Fruit fly (Drosophila melanogaster): Measurements from ENCODE around the gene CG9287.

The CG9287 gene

dm6 chr2L:8699895-8700314 lies 20.3 kb upstream of the CG9287 start:
- no peak for TF ChIP-seq CG8478 (optimal IDR thresholded peaks at IDR 0.05)
- TF ChIP-seq CTCF (optimal IDR thresholded peaks at IDR 0.05): no peak

dm6 chr2L:8697915-8698627 lies 18.5 kb upstream of the CG9287 start:
- no peak for TF ChIP-seq CTCF (optimal IDR thresholded peaks at IDR 0.05)

- no peak for TF ChIP-seq CTCF (optimal IDR thresholded peaks at IDR 0.05)
- TF ChIP-seq CG8478 (optimal IDR thresholded peaks at IDR 0.05): no peak
These were observed 14.7 kb upstream of the CG9287 start for dm6 chr2L:8694250-8694704.

- TF ChIP-seq CTCF (optimal IDR thresholded peaks at IDR 0.05): no peak
- no peak for TF ChIP-seq CG8478 (optimal IDR thresholded peaks at IDR 0.05)
These were observed 13.0 kb upstream of the CG9287 start for dm6 chr2L:8692426-8693180.

dm6 chr2L:8691292-8691975 lies 11.8 kb upstream of the CG9287 start:
- TF ChIP-seq CG8478 (optimal IDR thresholded peaks at IDR 0.05): no peak
- TF ChIP-seq CTCF (optimal IDR thresholded peaks at IDR 0.05): no peak

- TF ChIP-seq CTCF (optimal IDR thresholded peaks at IDR 0.05): no peak
- TF ChIP-seq CG8478 (optimal IDR thresholded peaks at IDR 0.05): no peak
These were observed 11.3 kb upstream of the CG9287 start for dm6 chr2L:8690913-8691291.

dm6 chr2L:8690382-8690781 lies 10.8 kb upstream of the CG9287 start:
- TF ChIP-seq CTCF (optimal IDR thresholded peaks at IDR 0.05): no peak
- TF ChIP-seq CG8478 (optimal IDR thresholded peaks at IDR 0.05): no peak

dm6 chr2L:8689853-8690252 lies 10.2 kb upstream of the CG9287 start:
- TF ChIP-seq CG8478 (optimal IDR thresholded peaks at IDR 0.05): no peak
- TF ChIP-seq CTCF (optimal IDR thresholded peaks at IDR 0.05): no peak

- TF ChIP-seq CG8478 (optimal IDR thresholded peaks at IDR 0.05): no peak
- TF ChIP-seq CTCF (optimal IDR thresholded peaks at IDR 0.05): no peak
These were observed 6.2 kb upstream of the CG9287 start, which contains the start of the genes PrBP and Trs23 for dm6 chr2L:8685668-8686306. PrBP (minus strand) TSS chr2L:8685955. Trs23 (plus strand) TSS chr2L:8686231.

- TF ChIP-seq CG8478 (optimal IDR thresholded peaks at IDR 0.05) (no peak), CTCF (optimal IDR thresholded peaks at IDR 0.05) (no peak)
These were observed 4.7 kb upstream of the CG9287 start, which contains the start of gene CG9289 for dm6 chr2L:8684276-8684675. CG9289 (minus strand) TSS chr2L:8684376.

dm6 chr2L:8683261-8684042 lies 3.8 kb upstream of the CG9287 start:
- TF ChIP-seq CG8478 (optimal IDR thresholded peaks at IDR 0.05) (no peak), CTCF (optimal IDR thresholded peaks at IDR 0.05) (no peak)

dm6 chr2L:8678955-8679354 lies 657 bp downstream of the CG9287 start:
- TF ChIP-seq CG8478 (optimal IDR thresholded peaks at IDR 0.05) (no peak), CTCF (optimal IDR thresholded peaks at IDR 0.05) (no peak)

- TF ChIP-seq CTCF (optimal IDR thresholded peaks at IDR 0.05) (no peak), CG8478 (optimal IDR thresholded peaks at IDR 0.05) (no peak)
These were observed 7.3 kb downstream of the CG9287 start, which contains the start of gene Glt for dm6 chr2L:8672278-8672748. Glt (plus strand) TSS chr2L:8672698.

- no peak for TF ChIP-seq CG8478 (optimal IDR thresholded peaks at IDR 0.05)
- no peak for TF ChIP-seq CTCF (optimal IDR thresholded peaks at IDR 0.05)
These were observed 20.1 kb downstream of the CG9287 start for dm6 chr2L:8659549-8659948.

Measured in S2 (cell line).